Worm (Caenorhabditis elegans): ENCODE measurements around the gene str-106.

ce11 chrV:16224027-16224426 is 43.6 kb downstream of the str-106 start, which contains the start of gene stdh-2:
- TF ChIP-seq snpc-3.4 (tag; optimal IDR thresholded peaks at IDR 0.05) (no peak), dox-1 (GFP tag; IDR thresholded peaks at IDR 0.05) (no peak), ama-1 (optimal IDR thresholded peaks at IDR 0.05) (no peak), ama-1 (GFP tag; optimal IDR thresholded peaks at IDR 0.05) (no peak), snpc-4 (GFP tag; optimal IDR thresholded peaks at IDR 0.05) (no peak), snpc-4 (tag; optimal IDR thresholded peaks at IDR 0.05) (no peak), lin-35 (GFP tag; optimal IDR thresholded peaks at IDR 0.05) (no peak), hmg-20 (GFP tag; IDR thresholded peaks at IDR 0.05) (no peak), zfh-2 (GFP tag; conservative IDR thresholded peaks at IDR 0.05) (no peak), unc-130 (GFP tag; optimal IDR thresholded peaks at IDR 0.05) (no peak), lsl-1 (GFP tag; optimal IDR thresholded peaks at IDR 0.05) (no peak), ztf-3 (GFP tag; optimal IDR thresholded peaks at IDR 0.05) (no peak), mxl-1 (tag; optimal IDR thresholded peaks at IDR 0.05) (no peak)
